3 fruit fly cellular contexts compared by ENCODE assay signal in genomic region chrX:18245182-18245581, dm6.
TF ChIP-seq lines count a peak whose summit lies in the region.

No protein-coding gene starts in this region.

- no peak for TF ChIP-seq CTCF in whole organism, embryonic (GFP tag; optimal IDR thresholded peaks at IDR 0.05; lab: Kevin White, UChicago)

TF ChIP-seq in whole organism, embryonic, 481 proteins besides CTCF, POLR2A, EP300 and RAD21:
- TF ChIP-seq disco-r (GFP tag; optimal IDR thresholded peaks at IDR 0.05; lab: Kevin White, UChicago): no peak
- no peak for TF ChIP-seq CG17328 (GFP tag; IDR thresholded peaks at IDR 0.05; lab: Robert Waterston, UW)
- peak; percentile 93 for TF ChIP-seq Adf1 (GFP tag; IDR thresholded peaks at IDR 0.05; lab: Robert Waterston, UW)
- peak; percentile 91 for TF ChIP-seq crol (GFP tag; IDR thresholded peaks at IDR 0.05; lab: Robert Waterston, UW)
- peak; percentile 1 for TF ChIP-seq cwo (GFP tag; optimal IDR thresholded peaks at IDR 0.05; lab: Kevin White, UChicago)
- no peak for TF ChIP-seq CG14014 (GFP tag; IDR thresholded peaks at IDR 0.05; lab: Robert Waterston, UW)
- no peak for TF ChIP-seq CG3163 (GFP tag; optimal IDR thresholded peaks at IDR 0.05; lab: Kevin White, UChicago)
- TF ChIP-seq Nf-YB (GFP tag; optimal IDR thresholded peaks at IDR 0.05; lab: Kevin White, UChicago): peak; percentile 26
- no peak for TF ChIP-seq CG6683 (GFP tag; optimal IDR thresholded peaks at IDR 0.05; lab: Kevin White, UChicago)
- TF ChIP-seq sug (tag; optimal IDR thresholded peaks at IDR 0.05; lab: Kevin White, UChicago): peak; percentile 51
- TF ChIP-seq GATAe (GFP tag; conservative IDR thresholded peaks at IDR 0.05; lab: Robert Waterston, UW): peak; percentile 55
- TF ChIP-seq CG7556 (GFP tag; optimal IDR thresholded peaks at IDR 0.05; lab: Kevin White, UChicago): no peak
- TF ChIP-seq Taf1 (GFP tag; IDR thresholded peaks at IDR 0.05; lab: Robert Waterston, UW): no peak
- peak; percentile 40 for TF ChIP-seq Nf-YC (tag; optimal IDR thresholded peaks at IDR 0.05; lab: Kevin White, UChicago)
- peak; percentile 14 for TF ChIP-seq Deaf1 (tag; optimal IDR thresholded peaks at IDR 0.05; lab: Kevin White, UChicago)

TF ChIP-seq in whole organism, pupa, 21 proteins besides CTCF, POLR2A, EP300 and RAD21:
- TF ChIP-seq rn (GFP tag; IDR thresholded peaks at IDR 0.05; lab: Robert Waterston, UW) (no peak), gl (tag; optimal IDR thresholded peaks at IDR 0.05; lab: Kevin White, UChicago) (no peak), CG13204 (GFP tag; optimal IDR thresholded peaks at IDR 0.05; lab: Kevin White, UChicago) (peak; percentile 50)
TF ChIP-seq in whole organism, pupa: peak in this region for 1.

TF ChIP-seq in whole organism, wandering third instar larva, 38 proteins besides CTCF, POLR2A, EP300 and RAD21:
- TF ChIP-seq dmrt93B (GFP tag; optimal IDR thresholded peaks at IDR 0.05; lab: Kevin White, UChicago) (no peak), Myc (optimal IDR thresholded peaks at IDR 0.05; lab: Kevin White, UChicago) (no peak), ey (GFP tag; optimal IDR thresholded peaks at IDR 0.05; lab: Kevin White, UChicago) (no peak), Dfd (GFP tag; optimal IDR thresholded peaks at IDR 0.05; lab: Kevin White, UChicago) (peak; percentile 70)

Comparison
In these comparisons a context has a peak if more than half of its experiments do, and no peak if none do; other contexts are left out.
1. Of the 10 proteins assayed by ChIP-seq in both whole organism, embryonic and whole organism, wandering third instar larva: peak only in whole organism, embryonic: none; only in whole organism, wandering third instar larva: Dfd; in both: none; in neither: 9.